Fruit fly (Drosophila melanogaster) whole organism, embryonic: ENCODE data around the gene AIMP2.

Experiments used
- Atf6 ChIP-seq: fragments of 200-800 bp; sonication (Bioruptor generic); IDR thresholded peaks from 2 replicates; pipeline ENCODE4 v1.3.6; 2022; ENCODE audit warnings: missing biosample characterization, missing genetic modification characterization
- B-H2 ChIP-seq: fragments of 200-800 bp; sonication (Bioruptor generic); optimal IDR thresholded peaks from 2 replicates; lab custom pipeline; 2018; ENCODE audit warnings: missing biosample characterization, mild to moderate bottlenecking, missing genetic modification characterization
- Bgb ChIP-seq: fragments of 200-800 bp; sonication (Bioruptor generic); IDR thresholded peaks from 2 replicates; pipeline ENCODE4 v1.3.6; 2022; ENCODE audit warnings: missing biosample characterization, missing genetic modification characterization; ENCODE audit not compliant: partially characterized antibody
- CG11093 ChIP-seq: fragments of 200-800 bp; sonication (Bioruptor generic); IDR thresholded peaks from 3 replicates; pipeline ENCODE4 v1.3.6; 2022; ENCODE audit warnings: missing biosample characterization, missing genetic modification characterization
- CG11247 ChIP-seq: fragments of 200-800 bp; sonication (Bioruptor generic); IDR thresholded peaks from 2 replicates; pipeline ENCODE4 v1.3.6; 2022; ENCODE audit warnings: missing biosample characterization, missing genetic modification characterization
- CG1233 ChIP-seq: fragments of 200-800 bp; sonication (Bioruptor generic); optimal IDR thresholded peaks from 4 replicates; lab custom pipeline; 2018; ENCODE audit warnings: missing biosample characterization, mild to moderate bottlenecking, missing genetic modification characterization
- CG12659 ChIP-seq: fragments of 200-800 bp; sonication (Bioruptor generic); optimal IDR thresholded peaks from 3 replicates; lab custom pipeline; 2017; ENCODE audit warnings: mild to moderate bottlenecking, missing biosample characterization, missing genetic modification reagents, missing genetic modification characterization
- CG15479 ChIP-seq: fragments of 200-800 bp; sonication (Bioruptor generic); optimal IDR thresholded peaks from 3 replicates; lab custom pipeline; 2019; ENCODE audit warnings: missing biosample characterization, mild to moderate bottlenecking, missing genetic modification characterization, moderate library complexity
- CG17385 ChIP-seq: fragments of 200-800 bp; sonication (Bioruptor generic); optimal IDR thresholded peaks from 3 replicates; lab custom pipeline; 2018; ENCODE audit warnings: missing biosample characterization, mild to moderate bottlenecking, missing genetic modification characterization
- CG17912 ChIP-seq: fragments of 200-800 bp; sonication (Bioruptor generic); optimal IDR thresholded peaks from 2 replicates; lab custom pipeline; 2018; ENCODE audit warnings: missing biosample characterization, mild to moderate bottlenecking, missing genetic modification characterization
- CG18011 ChIP-seq: fragments of 200-800 bp; sonication (Bioruptor generic); optimal IDR thresholded peaks from 2 replicates; lab custom pipeline; 2017; ENCODE audit warnings: missing biosample characterization, missing genetic modification characterization, mild to moderate bottlenecking, moderate library complexity, missing genotype
- CG1832 ChIP-seq: fragments of 200-800 bp; sonication (Bioruptor generic); optimal IDR thresholded peaks from 2 replicates; lab custom pipeline; 2017; ENCODE audit warnings: missing biosample characterization, mild to moderate bottlenecking, missing genetic modification characterization, inconsistent platforms
- CG2199 ChIP-seq: fragments of 200-800 bp; sonication (Bioruptor generic); IDR thresholded peaks from 3 replicates; pipeline ENCODE4 v1.3.6; 2022; ENCODE audit warnings: missing biosample characterization, missing genetic modification characterization
- CG31388 ChIP-seq: fragments of 200-800 bp; sonication (Bioruptor generic); optimal IDR thresholded peaks from 2 replicates; lab custom pipeline; 2016; ENCODE audit warnings: missing biosample characterization, missing genetic modification characterization
- CG4617 ChIP-seq: fragments of 200-800 bp; sonication (Bioruptor generic); optimal IDR thresholded peaks from 3 replicates; lab custom pipeline; 2016; ENCODE audit warnings: missing biosample characterization, missing genetic modification characterization, borderline replicate concordance
- CG4854 ChIP-seq: fragments of 200-800 bp; sonication (Bioruptor generic); optimal IDR thresholded peaks from 2 replicates; lab custom pipeline; 2016; ENCODE audit warnings: missing biosample characterization, missing genetic modification characterization, inconsistent platforms
- CG6272 ChIP-seq: fragments of 200-800 bp; sonication (Bioruptor generic); IDR thresholded peaks from 2 replicates; pipeline ENCODE4 v1.3.6; 2022; ENCODE audit warnings: missing biosample characterization, missing genetic modification characterization
- CG6683 ChIP-seq: fragments of 200-800 bp; sonication (Bioruptor generic); optimal IDR thresholded peaks from 2 replicates; lab custom pipeline; 2017; ENCODE audit warnings: missing biosample characterization, mild to moderate bottlenecking, missing genetic modification characterization, missing genetic modification reagents
- CG8924 ChIP-seq: fragments of 200-800 bp; optimal IDR thresholded peaks from 3 replicates; lab custom pipeline; 2019; ENCODE audit warnings: missing biosample characterization, mild to moderate bottlenecking, missing genetic modification characterization, moderate library complexity
- CG8944 ChIP-seq: fragments of 200-800 bp; sonication (Bioruptor generic); optimal IDR thresholded peaks from 3 replicates; lab custom pipeline; 2016; ENCODE audit warnings: missing biosample characterization, missing genetic modification characterization
- CG9437 ChIP-seq: fragments of 200-800 bp; sonication (Bioruptor generic); optimal IDR thresholded peaks from 2 replicates; lab custom pipeline; 2018; ENCODE audit warnings: missing biosample characterization, mild to moderate bottlenecking, missing genetic modification characterization
- Dll ChIP-seq: fragments of 200-800 bp; sonication (Bioruptor generic); IDR thresholded peaks from 4 replicates; pipeline ENCODE4 v1.3.6; 2022; ENCODE audit warnings: missing biosample characterization, missing genetic modification characterization; ENCODE audit not compliant: partially characterized antibody
- Dref ChIP-seq: fragments of 200-800 bp; sonication (Bioruptor generic); IDR thresholded peaks from 2 replicates; pipeline ENCODE4 v1.3.6; 2022; ENCODE audit warnings: missing biosample characterization, missing genetic modification characterization
- Eip74EF ChIP-seq, 2 experiments: fragments of 200-800 bp in 1 of 2; fragments of >200 bp in 1 of 2; sonication (Bioruptor generic) in 1 of 2; optimal IDR thresholded peaks; 2 replicates each; lab custom pipeline; 2017 to 2019; ENCODE audit warnings: missing biosample characterization in 2 of 2, missing genetic modification characterization in 2 of 2, mild to moderate bottlenecking in 1 of 2, moderate library complexity in 1 of 2
- Jarid2 ChIP-seq: fragments of 200-800 bp; sonication (Bioruptor generic); optimal IDR thresholded peaks from 3 replicates; lab custom pipeline; 2017; ENCODE audit warnings: mild to moderate bottlenecking, missing biosample characterization, missing genetic modification reagents, missing genetic modification characterization
- Lim3 ChIP-seq: fragments of 200-800 bp; sonication (Bioruptor generic); IDR thresholded peaks from 2 replicates; pipeline ENCODE4 v1.3.6; 2022; ENCODE audit warnings: missing biosample characterization, missing genetic modification characterization
- NfI ChIP-seq: fragments of 200-800 bp; sonication (Bioruptor generic); optimal IDR thresholded peaks from 3 replicates; lab custom pipeline; 2018; ENCODE audit warnings: missing biosample characterization, mild to moderate bottlenecking, missing genetic modification characterization, moderate library complexity
- Side ChIP-seq: fragments of 200-800 bp; sonication (Bioruptor generic); optimal IDR thresholded peaks from 2 replicates; lab custom pipeline; 2016; ENCODE audit warnings: missing biosample characterization, missing genetic modification characterization
- Sry-β ChIP-seq: fragments of 200-800 bp; sonication (Bioruptor generic); optimal IDR thresholded peaks from 2 replicates; lab custom pipeline; 2018; ENCODE audit warnings: missing biosample characterization, mild to moderate bottlenecking, missing genetic modification characterization, moderate library complexity
- Sry-δ ChIP-seq: fragments of 200-800 bp; sonication (Bioruptor generic); optimal IDR thresholded peaks from 2 replicates; lab custom pipeline; 2016; ENCODE audit warnings: missing biosample characterization, missing genetic modification characterization
- corto ChIP-seq: fragments of 200-800 bp; sonication (Bioruptor generic); optimal IDR thresholded peaks from 2 replicates; lab custom pipeline; 2016; ENCODE audit warnings: missing biosample characterization, mild to moderate bottlenecking, missing genetic modification characterization, moderate library complexity
- crol ChIP-seq: fragments of 200-800 bp; sonication (Bioruptor generic); IDR thresholded peaks from 2 replicates; pipeline ENCODE4 v1.3.6; 2022; ENCODE audit warnings: missing biosample characterization, missing genetic modification characterization
- dimm ChIP-seq: fragments of 200-800 bp; sonication (Bioruptor generic); IDR thresholded peaks from 2 replicates; pipeline ENCODE4 v1.3.6; 2022; ENCODE audit warnings: missing biosample characterization, missing genetic modification characterization
- fd3F ChIP-seq: fragments of 200-800 bp; sonication (Bioruptor generic); optimal IDR thresholded peaks from 2 replicates; lab custom pipeline; 2018; ENCODE audit warnings: missing biosample characterization, mild to moderate bottlenecking, missing genetic modification characterization, moderate library complexity
- gsb-n ChIP-seq: fragments of 200-800 bp; sonication (Bioruptor generic); optimal IDR thresholded peaks from 3 replicates; lab custom pipeline; 2018; ENCODE audit warnings: missing biosample characterization, mild to moderate bottlenecking, missing genetic modification characterization
- h ChIP-seq: fragments of >200 bp; optimal IDR thresholded peaks from 2 replicates; lab custom pipeline; 2017
- inv ChIP-seq: fragments of 200-800 bp; sonication (Bioruptor generic); IDR thresholded peaks from 2 replicates; pipeline ENCODE4 v1.3.6; 2022; ENCODE audit warnings: missing biosample characterization, missing genetic modification characterization; ENCODE audit not compliant: partially characterized antibody
- jumu ChIP-seq: fragments of 200-800 bp; sonication (Bioruptor generic); optimal IDR thresholded peaks from 3 replicates; lab custom pipeline; 2016; ENCODE audit warnings: missing biosample characterization, missing genetic modification characterization
- knrl ChIP-seq: fragments of 200-800 bp; sonication (Bioruptor generic); IDR thresholded peaks from 3 replicates; pipeline ENCODE4 v1.3.6; 2022; ENCODE audit warnings: missing biosample characterization, missing genetic modification characterization; ENCODE audit not compliant: partially characterized antibody
- lilli ChIP-seq: fragments of 200-800 bp; sonication (Bioruptor generic); optimal IDR thresholded peaks from 3 replicates; lab custom pipeline; 2016; ENCODE audit warnings: missing biosample characterization, missing genetic modification characterization
- lov ChIP-seq, 2 experiments: fragments of 200-800 bp in 1 of 2; fragments of >200 bp in 1 of 2; sonication (Bioruptor generic) in 1 of 2; IDR thresholded peaks in 1 of 2; optimal IDR thresholded peaks in 1 of 2; 2 replicates in 1 of 2; 3 replicates in 1 of 2; pipeline versions ENCODE4 v1.3.6 to Lab custom; 2017 to 2022; ENCODE audit warnings: missing biosample characterization in 1 of 2, missing genetic modification characterization in 1 of 2
- maf-S ChIP-seq: fragments of 200-800 bp; sonication (Bioruptor generic); optimal IDR thresholded peaks from 2 replicates; lab custom pipeline; 2016; ENCODE audit warnings: missing biosample characterization, missing genetic modification characterization
- phol ChIP-seq: fragments of 200-800 bp; sonication (Bioruptor generic); optimal IDR thresholded peaks from 3 replicates; lab custom pipeline; 2018; ENCODE audit warnings: missing biosample characterization, mild to moderate bottlenecking, missing genetic modification characterization, moderate library complexity
- ranshi ChIP-seq: fragments of 200-800 bp; sonication (Bioruptor generic); IDR thresholded peaks from 2 replicates; pipeline ENCODE4 v1.3.6; 2022; ENCODE audit warnings: missing biosample characterization, missing genetic modification characterization
- row ChIP-seq: fragments of 200-800 bp; sonication (Bioruptor generic); IDR thresholded peaks from 3 replicates; pipeline ENCODE4 v1.3.6; 2022; ENCODE audit warnings: missing biosample characterization, missing genetic modification characterization
- tio ChIP-seq: fragments of 200-800 bp; sonication (Bioruptor generic); optimal IDR thresholded peaks from 2 replicates; lab custom pipeline; 2017; ENCODE audit warnings: missing biosample characterization, missing genetic modification characterization, inconsistent platforms
- unpg ChIP-seq: fragments of 200-800 bp; sonication (Bioruptor generic); optimal IDR thresholded peaks from 3 replicates; lab custom pipeline; 2018; ENCODE audit warnings: missing biosample characterization, mild to moderate bottlenecking, missing genetic modification characterization, moderate library complexity
- vnd ChIP-seq: fragments of 200-800 bp; sonication (Bioruptor generic); IDR thresholded peaks from 3 replicates; pipeline ENCODE4 v1.3.6; 2022; ENCODE audit warnings: missing biosample characterization, missing genetic modification characterization; ENCODE audit not compliant: partially characterized antibody
- yki ChIP-seq: fragments of >200 bp; optimal IDR thresholded peaks from 3 replicates; lab custom pipeline; 2018

AIMP2 gene

DNA sequence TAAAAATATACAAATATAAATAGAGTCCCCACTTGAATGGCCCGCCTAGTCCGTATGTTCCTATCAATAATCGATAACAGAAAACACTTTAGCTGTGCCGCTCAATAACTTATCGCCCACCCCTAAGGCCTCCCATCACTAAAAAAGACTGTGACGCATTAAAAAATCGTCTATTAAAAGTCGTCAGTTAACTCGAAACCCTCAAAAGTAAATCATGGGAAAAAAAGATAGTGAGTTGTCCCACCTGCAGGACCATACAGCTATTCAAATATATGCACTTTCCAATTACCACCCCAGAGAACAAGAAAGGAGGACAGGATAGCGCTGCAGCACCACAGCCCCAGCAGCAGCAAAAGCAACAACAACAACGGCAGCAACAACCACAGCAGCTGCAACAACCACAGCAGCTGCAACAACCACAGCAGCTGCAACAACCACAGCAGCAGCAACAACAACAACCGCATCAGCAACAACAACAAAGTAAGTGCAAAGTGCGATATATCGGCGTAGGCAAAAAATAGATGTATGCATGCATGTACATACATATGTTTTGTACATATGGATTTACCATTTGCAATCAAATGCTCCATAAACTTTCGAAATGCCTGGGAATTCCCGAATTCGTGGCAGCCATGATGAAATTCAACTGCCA, 29.3 kb upstream of the AIMP2 start, which contains the start of gene AGO2 (continued):
- TF ChIP-seq CG9437 (GFP tag; lab: Kevin White, UChicago) (no peak), CG12659 (peak; percentile 53), CG1233 (GFP tag; lab: Kevin White, UChicago) (no peak), inv (GFP tag; lab: Robert Waterston, UW) (peak; percentile 59; the same call in 1 of the 2 replicates), fd3F (GFP tag; lab: Kevin White, UChicago) (no peak), CG31388 (GFP tag; lab: Kevin White, UChicago) (no peak), tio (GFP tag; lab: Kevin White, UChicago) (no peak), h (no peak), NfI (no peak), CG11093 (GFP tag; lab: Robert Waterston, UW) (no peak), Sry-δ (peak; percentile 95), jumu (GFP tag; lab: Kevin White, UChicago) (no peak), Dll (GFP tag; lab: Robert Waterston, UW) (peak; percentile 73), lov (optimal IDR thresholded peaks at IDR 0.05; lab: Kevin White, UChicago) (no peak), lov (GFP tag; IDR thresholded peaks at IDR 0.05; lab: Robert Waterston, UW) (no peak), CG6272 (GFP tag; lab: Robert Waterston, UW) (no peak), unpg (peak; percentile 6), Atf6 (GFP tag; lab: Robert Waterston, UW) (no peak), CG4617 (GFP tag; lab: Kevin White, UChicago) (peak; percentile 93), CG8944 (GFP tag; lab: Kevin White, UChicago) (no peak), yki (lab: Kevin White, UChicago) (no peak), corto (GFP tag; lab: Kevin White, UChicago) (no peak), CG1832 (GFP tag; lab: Kevin White, UChicago) (no peak), dimm (GFP tag; lab: Robert Waterston, UW) (no peak), CG2199 (GFP tag; lab: Robert Waterston, UW) (0 out of 3 replicates have a peak, but pooled peaks have one; percentile 46), CG15479 (GFP tag; lab: Kevin White, UChicago) (no peak), phol (tag; lab: Kevin White, UChicago) (peak; percentile 90), Bgb (peak; percentile 82), CG17385 (GFP tag; lab: Kevin White, UChicago) (no peak), CG11247 (GFP tag; lab: Robert Waterston, UW) (no peak), ranshi (GFP tag; lab: Robert Waterston, UW) (no peak), Sry-β (GFP tag; lab: Kevin White, UChicago) (no peak), maf-S (GFP tag; lab: Kevin White, UChicago) (no peak), gsb-n (tag; lab: Kevin White, UChicago) (no peak), Dref (GFP tag; lab: Robert Waterston, UW) (peak; percentile 93), CG6683 (no peak), lilli (peak; percentile 30), Side (GFP tag; lab: Kevin White, UChicago) (peak; percentile 51), crol (no peak), Eip74EF (GFP tag; optimal IDR thresholded peaks at IDR 0.05; lab: Kevin White, UChicago) (peak in 1 of 2 experiments; percentile 29), knrl (peak; percentile 52; the same call in 2 of the 3 replicates), Lim3 (no peak), Jarid2 (peak; percentile 38), CG17912 (GFP tag; lab: Kevin White, UChicago) (no peak), CG4854 (GFP tag; lab: Kevin White, UChicago) (no peak), CG18011 (no peak), CG8924 (tag; lab: Kevin White, UChicago) (peak; percentile 38), B-H2 (GFP tag; lab: Kevin White, UChicago) (no peak), vnd (peak; percentile 62; the same call in 1 of the 3 replicates), row (GFP tag; lab: Robert Waterston, UW) (peak; percentile 31; the same call in 1 of the 3 replicates)
